Fruit fly (Drosophila melanogaster) Kc167 (cell line): ENCODE measurements around the gene HIP.

Experiments used
- Sin3A ChIP-seq: fragments of >200 bp; optimal IDR thresholded peaks from 2 replicates; lab custom pipeline; 2018; ENCODE audit warnings: missing external identifiers
- h ChIP-seq: fragments of >200 bp; optimal IDR thresholded peaks from 3 replicates; lab custom pipeline; 2018; ENCODE audit warnings: missing external identifiers

DNA sequence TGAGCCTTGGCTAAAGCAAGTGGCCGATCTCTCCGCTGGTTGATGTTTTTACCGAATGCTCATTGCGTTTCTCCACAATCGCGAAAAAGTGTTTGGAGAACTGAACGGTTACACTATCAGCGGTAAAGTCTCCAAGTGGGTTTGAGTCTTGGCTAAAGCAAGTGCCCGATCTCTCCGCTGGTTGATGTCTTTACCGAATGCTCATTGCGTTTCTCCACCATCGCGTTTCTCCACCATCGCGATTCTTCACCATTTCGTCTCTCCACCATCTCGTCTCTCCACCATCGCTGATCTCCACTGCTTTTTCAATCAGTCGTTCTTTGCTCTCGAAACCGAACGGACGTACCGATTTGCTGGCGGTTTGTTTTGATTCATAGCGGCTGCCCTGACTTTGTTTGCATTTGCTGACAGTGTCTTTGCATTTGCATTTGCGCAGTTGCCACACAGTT is 12.4 kb downstream of the HIP start, which contains the start of gene ec:
- no peak for TF ChIP-seq h (lab: Kevin White, UChicago)
- TF ChIP-seq Sin3A (lab: Kevin White, UChicago), result no peak
